Worm (Caenorhabditis elegans) whole organism, L4 larva: Measurements from ENCODE around the gene svh-5.

ENCODE experiments used
- F10B5.3 ChIP-seq: sonication (generic microtip); optimal IDR thresholded peaks from 2 replicates; lab custom pipeline; 2016; ENCODE audit warnings: mild to moderate bottlenecking, missing genetic modification characterization, missing compliant biosample characterization
- F26F4.8 ChIP-seq: fragments of 200-800 bp; sonication (Bioruptor generic); conservative IDR thresholded peaks from 2 replicates; pipeline ENCODE4 v1.3.6; 2022; ENCODE audit warnings: missing genetic modification characterization, missing compliant biosample characterization
- F44E2.7 ChIP-seq: fragments of 200-800 bp; sonication (Bioruptor generic); IDR thresholded peaks from 2 replicates; pipeline ENCODE4 v2.1.2; 2022; ENCODE audit warnings: missing genetic modification characterization, missing compliant biosample characterization
- F49E8.2 ChIP-seq: sonication (generic microtip); optimal IDR thresholded peaks from 2 replicates; lab custom pipeline; 2016; ENCODE audit warnings: missing compliant biosample characterization, mild to moderate bottlenecking, missing genetic modification characterization, borderline replicate concordance
- T20F7.1 ChIP-seq: fragments of 200-800 bp; sonication (Bioruptor generic); optimal IDR thresholded peaks from 2 replicates; lab custom pipeline; 2018; ENCODE audit warnings: mild to moderate bottlenecking, missing genetic modification characterization, missing compliant biosample characterization
- ZK546.5 ChIP-seq, 2 experiments: sonication (generic microtip); optimal IDR thresholded peaks; 2 replicates each; lab custom pipeline; 2017; ENCODE audit warnings: missing biosample characterization in 2 of 2, missing genetic modification characterization in 2 of 2
- aly-2 ChIP-seq: sonication (generic microtip); optimal IDR thresholded peaks from 2 replicates; lab custom pipeline; 2018; ENCODE audit warnings: missing biosample characterization, missing genetic modification characterization
- ama-1 ChIP-seq: fragments of 150-350 bp; optimal IDR thresholded peaks from 2 replicates; lab custom pipeline; 2014; ENCODE audit warnings: inconsistent platforms, mixed read lengths
- arid-1 ChIP-seq: fragments of 200-800 bp; sonication (Bioruptor generic); conservative IDR thresholded peaks from 2 replicates; pipeline ENCODE4 v1.3.6; 2022; ENCODE audit warnings: missing genetic modification reagents, missing genetic modification characterization, missing compliant biosample characterization
- attf-4 ChIP-seq: sonication (generic microtip); optimal IDR thresholded peaks from 3 replicates; lab custom pipeline; 2017; ENCODE audit warnings: missing biosample characterization, missing genetic modification characterization
- ceh-28 ChIP-seq: fragments of 150-350 bp; optimal IDR thresholded peaks from 2 replicates; lab custom pipeline; 2014; ENCODE audit warnings: missing biosample characterization, missing genetic modification reagents, missing genetic modification characterization
- ceh-44 ChIP-seq: fragments of 200-800 bp; sonication (Bioruptor generic); IDR thresholded peaks from 2 replicates; pipeline ENCODE4 v1.3.6; 2022; ENCODE audit warnings: missing genetic modification reagents, missing genetic modification characterization, missing compliant biosample characterization
- ceh-82 ChIP-seq: sonication (generic microtip); optimal IDR thresholded peaks from 2 replicates; lab custom pipeline; 2017; ENCODE audit warnings: missing biosample characterization, missing genetic modification characterization
- ces-1 ChIP-seq: fragments of 150-350 bp; sonication (generic microtip); optimal IDR thresholded peaks from 4 replicates; lab custom pipeline; 2014; ENCODE audit warnings: missing biosample characterization, missing genetic modification reagents, missing genetic modification characterization
- daf-16 ChIP-seq, 3 experiments: sonication (generic microtip); optimal IDR thresholded peaks; 2 replicates each; lab custom pipeline; 2016 to 2017; ENCODE audit warnings: missing genetic modification characterization in 3 of 3, missing genetic modification reagents in 3 of 3, mild to moderate bottlenecking in 2 of 3, missing compliant biosample characterization in 2 of 3, missing biosample characterization in 1 of 3, moderate library complexity in 1 of 3
- daf-19 ChIP-seq: fragments of 200-800 bp; sonication (Bioruptor generic); conservative IDR thresholded peaks from 2 replicates; pipeline ENCODE4 v1.3.6; 2022; ENCODE audit warnings: missing genetic modification characterization, missing compliant biosample characterization
- dmd-6 ChIP-seq: fragments of 200-800 bp; sonication (Bioruptor generic); IDR thresholded peaks from 2 replicates; pipeline ENCODE4 v1.3.6; 2022; ENCODE audit warnings: missing genetic modification reagents, missing genetic modification characterization, missing compliant biosample characterization
- egl-43 ChIP-seq: fragments of 200-800 bp; sonication (Bioruptor generic); IDR thresholded peaks from 2 replicates; pipeline ENCODE4 v1.3.6; 2022; ENCODE audit warnings: missing genetic modification reagents, missing genetic modification characterization, missing compliant biosample characterization
- gei-8 ChIP-seq: fragments of 200-800 bp; sonication (Bioruptor generic); optimal IDR thresholded peaks from 2 replicates; lab custom pipeline; 2018; ENCODE audit warnings: mild to moderate bottlenecking, missing genetic modification characterization, missing compliant biosample characterization
- hlh-11 ChIP-seq: fragments of 200-800 bp; sonication (Bioruptor generic); optimal IDR thresholded peaks from 2 replicates; lab custom pipeline; 2018; ENCODE audit warnings: mild to moderate bottlenecking, missing genetic modification characterization, missing compliant biosample characterization
- hlh-30 ChIP-seq: sonication (generic microtip); optimal IDR thresholded peaks from 2 replicates; lab custom pipeline; 2017; ENCODE audit warnings: antibody characterized with exemption, mild to moderate bottlenecking, missing genetic modification characterization, missing compliant biosample characterization; ENCODE audit not compliant: insufficient read depth
- jun-1 ChIP-seq: fragments of 150-350 bp; optimal IDR thresholded peaks from 2 replicates; lab custom pipeline; 2014; ENCODE audit warnings: missing biosample characterization, missing genetic modification reagents, missing genetic modification characterization
- lin-1 ChIP-seq: fragments of 200-800 bp; sonication (Bioruptor generic); IDR thresholded peaks from 2 replicates; pipeline ENCODE4 v1.3.6; 2022; ENCODE audit warnings: missing genetic modification reagents, missing genetic modification characterization, missing compliant biosample characterization
- lin-13 ChIP-seq: fragments of 150-350 bp; optimal IDR thresholded peaks from 2 replicates; lab custom pipeline; 2014; ENCODE audit warnings: missing biosample characterization, missing genetic modification reagents, missing genetic modification characterization
- lin-38 ChIP-seq: fragments of 200-800 bp; sonication (Bioruptor generic); IDR thresholded peaks from 2 replicates; pipeline ENCODE4 v1.3.6; 2022; ENCODE audit warnings: missing genetic modification reagents, missing genetic modification characterization, missing compliant biosample characterization
- lsy-2 ChIP-seq, 2 experiments: fragments of 150-350 bp in 1 of 2; sonication (generic microtip) in 1 of 2; optimal IDR thresholded peaks; 2 replicates each; lab custom pipeline; 2014 to 2017; ENCODE audit warnings: missing biosample characterization in 2 of 2, missing genetic modification characterization in 2 of 2
- mdl-1 ChIP-seq, 2 experiments: fragments of 150-350 bp in 1 of 2; sonication (generic microtip) in 1 of 2; optimal IDR thresholded peaks; 2 replicates each; lab custom pipeline; 2014 to 2017; ENCODE audit warnings: missing biosample characterization in 2 of 2, missing genetic modification characterization in 2 of 2
- mdt-29 ChIP-seq: fragments of 200-800 bp; sonication (Bioruptor generic); IDR thresholded peaks from 2 replicates; pipeline ENCODE4 v1.3.6; 2022; ENCODE audit warnings: missing genetic modification reagents, missing genetic modification characterization, missing compliant biosample characterization
- mep-1 ChIP-seq: fragments of 150-350 bp; sonication (generic microtip); optimal IDR thresholded peaks from 3 replicates; lab custom pipeline; 2014; ENCODE audit warnings: missing biosample characterization, missing genetic modification characterization
- mxl-2 ChIP-seq: fragments of 200-800 bp; sonication (Bioruptor generic); conservative IDR thresholded peaks from 2 replicates; pipeline ENCODE4 v1.3.6; 2022; ENCODE audit warnings: missing genetic modification reagents, missing genetic modification characterization, missing compliant biosample characterization
- nhr-11 ChIP-seq: fragments of 150-350 bp; optimal IDR thresholded peaks from 2 replicates; lab custom pipeline; 2014; ENCODE audit warnings: missing biosample characterization, missing genetic modification characterization
- nhr-111 ChIP-seq: fragments of 200-800 bp; sonication (Bioruptor generic); optimal IDR thresholded peaks from 2 replicates; lab custom pipeline; 2018; ENCODE audit warnings: mild to moderate bottlenecking, missing genetic modification characterization, missing compliant biosample characterization
- nhr-237 ChIP-seq: sonication (generic microtip); optimal IDR thresholded peaks from 2 replicates; lab custom pipeline; 2017; ENCODE audit warnings: missing biosample characterization, missing genetic modification characterization
- nhr-28 ChIP-seq: fragments of 150-350 bp; optimal IDR thresholded peaks from 2 replicates; lab custom pipeline; 2014; ENCODE audit warnings: missing biosample characterization, missing genetic modification characterization
- nhr-41 ChIP-seq: fragments of 200-800 bp; sonication (Bioruptor generic); IDR thresholded peaks from 2 replicates; pipeline ENCODE4 v1.3.6; 2022; ENCODE audit warnings: missing genetic modification reagents, missing genetic modification characterization, missing compliant biosample characterization
- nhr-48 ChIP-seq: sonication (generic microtip); optimal IDR thresholded peaks from 2 replicates; lab custom pipeline; 2016; ENCODE audit warnings: mild to moderate bottlenecking, missing genetic modification characterization, missing compliant biosample characterization
- nhr-76 ChIP-seq: fragments of 150-350 bp; optimal IDR thresholded peaks from 2 replicates; lab custom pipeline; 2014; ENCODE audit warnings: missing biosample characterization, missing genetic modification characterization
- nhr-77 ChIP-seq: fragments of 150-350 bp; optimal IDR thresholded peaks from 2 replicates; lab custom pipeline; 2014; ENCODE audit warnings: missing biosample characterization, missing genetic modification characterization
- pha-4 ChIP-seq, 2 experiments: fragments of 150-350 bp in 1 of 2; fragments of 200-800 bp in 1 of 2; sonication (Bioruptor generic) in 1 of 2; IDR thresholded peaks in 1 of 2; optimal IDR thresholded peaks in 1 of 2; 2 replicates each; pipeline versions ENCODE4 v1.3.6 to Lab custom; 2014 to 2022; ENCODE audit warnings: missing genetic modification characterization in 2 of 2, missing genetic modification reagents in 2 of 2, missing biosample characterization in 1 of 2, missing compliant biosample characterization in 1 of 2
- php-3 ChIP-seq: fragments of 200-800 bp; sonication (Bioruptor generic); IDR thresholded peaks from 2 replicates; pipeline ENCODE4 v1.3.6; 2022; ENCODE audit warnings: missing genetic modification reagents, missing genetic modification characterization, missing compliant biosample characterization
- pqm-1 ChIP-seq: sonication (generic microtip); optimal IDR thresholded peaks from 2 replicates; lab custom pipeline; 2017; ENCODE audit warnings: missing biosample characterization, missing genetic modification characterization
- rbr-2 ChIP-seq: sonication (generic microtip); optimal IDR thresholded peaks from 2 replicates; lab custom pipeline; 2016; ENCODE audit warnings: missing genotype, missing genetic modification characterization, missing compliant biosample characterization
- saeg-2 ChIP-seq: fragments of 200-800 bp; sonication (Bioruptor generic); IDR thresholded peaks from 2 replicates; pipeline ENCODE4 v1.3.6; 2022; ENCODE audit warnings: missing genetic modification reagents, missing genetic modification characterization, missing compliant biosample characterization
- sdz-12 ChIP-seq: fragments of 200-800 bp; sonication (Bioruptor generic); optimal IDR thresholded peaks from 2 replicates; lab custom pipeline; 2018; ENCODE audit warnings: mild to moderate bottlenecking, missing genetic modification characterization, missing compliant biosample characterization
- snpc-1.2 ChIP-seq: fragments of 200-800 bp; sonication (Bioruptor generic); IDR thresholded peaks from 2 replicates; pipeline ENCODE4 v1.3.6; 2022; ENCODE audit warnings: missing genetic modification reagents, missing genetic modification characterization, missing compliant biosample characterization
- spr-1 ChIP-seq: sonication (generic microtip); optimal IDR thresholded peaks from 2 replicates; lab custom pipeline; 2016; ENCODE audit warnings: mild to moderate bottlenecking, missing genetic modification characterization, missing compliant biosample characterization
- spr-3 ChIP-seq: fragments of 200-800 bp; sonication (Bioruptor generic); optimal IDR thresholded peaks from 2 replicates; lab custom pipeline; 2018; ENCODE audit warnings: mild to moderate bottlenecking, missing genetic modification characterization, missing compliant biosample characterization
- unc-39 ChIP-seq: sonication (generic microtip); optimal IDR thresholded peaks from 2 replicates; lab custom pipeline; 2017; ENCODE audit warnings: missing biosample characterization, missing genetic modification characterization
- vab-7 ChIP-seq: fragments of 200-800 bp; sonication (Bioruptor generic); IDR thresholded peaks from 2 replicates; pipeline ENCODE4 v1.3.6; 2022; ENCODE audit warnings: missing genetic modification reagents, missing genetic modification characterization, missing compliant biosample characterization
- zfp-2 ChIP-seq: sonication (generic microtip); optimal IDR thresholded peaks from 2 replicates; lab custom pipeline; 2016; ENCODE audit warnings: mild to moderate bottlenecking, missing genetic modification characterization, missing compliant biosample characterization
- zip-2 ChIP-seq: fragments of 150-350 bp; optimal IDR thresholded peaks from 2 replicates; lab custom pipeline; 2014; ENCODE audit warnings: missing biosample characterization, missing genetic modification characterization

The svh-5 gene

DNA sequence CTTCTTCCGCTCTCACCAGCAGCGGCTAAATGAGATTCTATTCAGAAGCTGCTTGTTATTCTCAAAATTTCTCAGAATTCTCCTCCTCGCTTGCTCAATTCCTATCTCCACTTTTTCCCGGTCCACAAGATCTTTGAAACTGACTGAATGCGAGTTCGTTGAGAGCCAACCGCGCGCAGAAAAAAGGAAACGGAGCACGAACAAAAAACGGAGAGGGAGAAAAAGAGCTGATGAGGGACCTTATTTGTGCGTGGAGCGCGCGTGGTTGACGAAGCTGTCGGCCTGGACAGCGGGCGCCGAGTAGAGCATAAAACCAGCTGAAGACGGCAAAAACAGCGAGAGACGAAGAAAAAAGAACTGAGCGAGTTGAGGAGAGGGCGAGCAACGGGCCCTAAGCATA, 35.5 kb downstream of the svh-5 start (continued):
- TF ChIP-seq spr-1 (tag; lab: Kevin White, UChicago) (no peak), php-3 (no peak), rbr-2 (peak; percentile 68), ceh-28 (tag; lab: Kevin White, UChicago) (no peak), nhr-111 (GFP tag; lab: Kevin White, UChicago) (no peak), vab-7 (0 out of 2 replicates have a peak, but pooled peaks have one; percentile 26), zip-2 (tag; lab: Kevin White, UChicago) (no peak), mxl-2 (GFP tag; lab: Robert Waterston, UW) (no peak), F10B5.3 (tag; lab: Kevin White, UChicago) (no peak), lsy-2 (tag; optimal IDR thresholded peaks at IDR 0.05; lab: Kevin White, UChicago) (peak in 1 of 2 experiments; percentile 42), jun-1 (tag; lab: Kevin White, UChicago) (no peak), egl-43 (GFP tag; lab: Robert Waterston, UW) (0 out of 2 replicates have a peak, but pooled peaks have one; percentile 57), zfp-2 (no peak), spr-3 (GFP tag; lab: Kevin White, UChicago) (no peak), lin-38 (GFP tag; lab: Robert Waterston, UW) (no peak), lin-1 (GFP tag; lab: Robert Waterston, UW) (no peak), arid-1 (GFP tag; lab: Robert Waterston, UW) (no peak), nhr-76 (tag; lab: Kevin White, UChicago) (no peak), daf-19 (GFP tag; lab: Robert Waterston, UW) (no peak), nhr-28 (tag; lab: Kevin White, UChicago) (no peak), hlh-30 (tag; lab: Kevin White, UChicago) (peak; percentile 64), nhr-237 (no peak), mdl-1 (tag; optimal IDR thresholded peaks at IDR 0.05; lab: Kevin White, UChicago) (peak in 1 of 2 experiments; percentile 70), F26F4.8 (GFP tag; lab: Robert Waterston, UW) (no peak), ces-1 (GFP tag; lab: Kevin White, UChicago) (no peak), nhr-11 (no peak), lin-13 (GFP tag; lab: Kevin White, UChicago) (no peak), hlh-11 (tag; lab: Kevin White, UChicago) (peak; percentile 61), snpc-1.2 (GFP tag; lab: Robert Waterston, UW) (no peak), mep-1 (tag; lab: Kevin White, UChicago) (peak; percentile 69), F49E8.2 (tag; lab: Kevin White, UChicago) (no peak), gei-8 (GFP tag; lab: Kevin White, UChicago) (no peak), sdz-12 (GFP tag; lab: Kevin White, UChicago) (no peak), attf-4 (tag; lab: Kevin White, UChicago) (no peak), dmd-6 (GFP tag; lab: Robert Waterston, UW) (peak; percentile 40), nhr-41 (GFP tag; lab: Robert Waterston, UW) (no peak), mdt-29 (GFP tag; lab: Robert Waterston, UW) (no peak), nhr-77 (tag; lab: Kevin White, UChicago) (no peak), F44E2.7 (no peak), aly-2 (tag; lab: Kevin White, UChicago) (no peak), pha-4 (GFP tag; IDR thresholded peaks at IDR 0.05; lab: Robert Waterston, UW) (no peak; the same call in 1 of the 2 replicates), pha-4 (tag; optimal IDR thresholded peaks at IDR 0.05; lab: Kevin White, UChicago) (no peak), daf-16 (GFP tag; optimal IDR thresholded peaks at IDR 0.05; lab: Kevin White, UChicago) (no peak), daf-16 (tag; optimal IDR thresholded peaks at IDR 0.05; lab: Kevin White, UChicago) (no peak), pqm-1 (tag; lab: Kevin White, UChicago) (no peak), T20F7.1 (GFP tag; lab: Kevin White, UChicago) (no peak), ZK546.5 (tag; optimal IDR thresholded peaks at IDR 0.05; lab: Kevin White, UChicago) (no peak), ceh-44 (GFP tag; lab: Robert Waterston, UW) (no peak), saeg-2 (0 out of 2 replicates have a peak, but pooled peaks have one; percentile 11), ceh-82 (no peak), unc-39 (no peak), nhr-48 (tag; lab: Kevin White, UChicago) (no peak), ama-1 (no peak)
